Worm (Caenorhabditis elegans): ENCODE measurements around the gene clec-56.

DNA sequence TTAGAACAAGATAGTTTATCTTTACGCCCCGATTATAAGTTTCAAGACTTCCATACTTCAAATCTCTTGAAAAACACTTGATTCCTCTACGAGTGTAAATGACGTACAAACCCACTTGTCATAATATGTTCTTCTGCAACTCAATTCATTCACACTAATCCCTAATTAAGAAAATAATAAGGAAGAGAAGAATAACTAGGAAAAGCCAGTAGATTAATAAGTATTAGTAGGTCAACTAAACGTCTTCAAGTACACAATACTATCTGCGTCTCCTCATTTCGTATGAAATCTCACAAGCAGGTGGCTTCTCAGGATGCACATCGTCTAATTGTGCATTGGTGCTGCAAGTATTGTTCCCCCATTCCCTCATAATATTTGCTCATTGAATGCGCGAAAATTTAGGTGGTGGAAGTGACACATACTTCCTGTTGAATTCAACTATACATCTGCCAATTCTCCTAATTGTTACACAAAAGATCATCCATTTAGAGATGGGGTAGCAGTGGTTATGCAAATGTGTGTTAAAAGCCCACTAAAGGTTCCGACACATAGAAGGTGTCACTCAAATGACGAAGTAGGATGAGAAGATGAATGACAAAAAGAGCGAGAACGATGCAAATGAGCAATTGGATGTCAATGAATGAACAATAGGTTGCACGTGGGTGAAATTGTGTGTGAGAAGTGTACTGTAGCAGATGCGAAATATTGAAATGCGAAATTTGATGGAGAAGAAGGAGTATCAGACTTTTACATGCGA lies 47.0 kb upstream of the clec-56 start:
- TF ChIP-seq snpc-4 (tag; optimal IDR thresholded peaks at IDR 0.05) (no peak), ceh-82 (tag; optimal IDR thresholded peaks at IDR 0.05) (no peak), lin-39 (tag; optimal IDR thresholded peaks at IDR 0.05) (no peak), skn-1 (tag; optimal IDR thresholded peaks at IDR 0.05) (no peak), nhr-12 (tag; optimal IDR thresholded peaks at IDR 0.05) (no peak), grh-1 (GFP tag; IDR thresholded peaks at IDR 0.05) (no peak), fkh-10 (GFP tag; optimal IDR thresholded peaks at IDR 0.05) (no peak), zip-4 (GFP tag; optimal IDR thresholded peaks at IDR 0.05) (no peak), lir-3 (tag; optimal IDR thresholded peaks at IDR 0.05; ENCODE audit: poor library complexity) (no peak), elt-3 (tag; optimal IDR thresholded peaks at IDR 0.05) (no peak), efl-1 (optimal IDR thresholded peaks at IDR 0.05) (no peak), efl-1 (GFP tag; optimal IDR thresholded peaks at IDR 0.05 in 1 of 2) (no peak), aly-2 (tag; optimal IDR thresholded peaks at IDR 0.05) (no peak), pag-3 (tag; optimal IDR thresholded peaks at IDR 0.05; ENCODE audit: borderline replicate concordance, insufficient read depth) (no peak)

All from whole organism, L1 larva.